Worm (Caenorhabditis elegans): Measurements from ENCODE around the gene Y55F3AM.13.

Gene Y55F3AM.13

ce11 chrIV:1056263-1056942 lies at the start of gene Y55F3AM.13, which contains the start of gene mrps-25:
TSS of gene Y55F3AM.13 (minus strand) at chrIV:1056313.
TSS of gene mrps-25 (plus strand) at chrIV:1056892.
- TF ChIP-seq attf-3 (GFP tag; conservative IDR thresholded peaks at IDR 0.05) = peak; percentile 94
- no peak for TF ChIP-seq hmg-1.2 (GFP tag; IDR thresholded peaks at IDR 0.05)

ce11 chrIV:1105104-1105503 lies 49.0 kb upstream of the Y55F3AM.13 start:
- TF ChIP-seq lir-1 (GFP tag; conservative IDR thresholded peaks at IDR 0.05) (no peak), attf-6 (GFP tag; IDR thresholded peaks at IDR 0.05) (no peak), efl-1 (GFP tag; optimal IDR thresholded peaks at IDR 0.05) (no peak), bed-1 (GFP tag; IDR thresholded peaks at IDR 0.05) (no peak), snpc-1.1 (tag; optimal IDR thresholded peaks at IDR 0.05; ENCODE audit: insufficient read depth) (no peak), F37B4.10 (GFP tag; IDR thresholded peaks at IDR 0.05) (no peak), nfya-2 (GFP tag; IDR thresholded peaks at IDR 0.05) (no peak), let-526 (GFP tag; IDR thresholded peaks at IDR 0.05) (no peak), B0336.3 (GFP tag; IDR thresholded peaks at IDR 0.05) (no peak), ZK185.1 (tag; optimal IDR thresholded peaks at IDR 0.05; ENCODE audit: poor library complexity, severe bottlenecking) (no peak), lin-54 (GFP tag; optimal IDR thresholded peaks at IDR 0.05) (no peak), lag-1 (GFP tag; IDR thresholded peaks at IDR 0.05) (no peak), lsy-27 (tag; optimal IDR thresholded peaks at IDR 0.05; ENCODE audit: borderline replicate concordance, insufficient read depth) (no peak), madf-10 (tag; optimal IDR thresholded peaks at IDR 0.05) (no peak), let-607 (tag; optimal IDR thresholded peaks at IDR 0.05) (no peak), nhr-120 (GFP tag; IDR thresholded peaks at IDR 0.05) (no peak), ztf-25 (GFP tag; IDR thresholded peaks at IDR 0.05) (no peak), Y53G8AR.9 (GFP tag; conservative IDR thresholded peaks at IDR 0.05) (no peak), ets-4 (GFP tag; optimal IDR thresholded peaks at IDR 0.05) (no peak)

- TF ChIP-seq repo-1 (tag; optimal IDR thresholded peaks at IDR 0.05) (no peak), rec-8 (tag; optimal IDR thresholded peaks at IDR 0.05) (no peak), ztf-3 (GFP tag; optimal IDR thresholded peaks at IDR 0.05) (no peak), K11D2.4 (GFP tag; IDR thresholded peaks at IDR 0.05) (no peak), ceh-79 (tag; optimal IDR thresholded peaks at IDR 0.05) (no peak), efl-1 (GFP tag; optimal IDR thresholded peaks at IDR 0.05) (no peak), snpc-4 (GFP tag; optimal IDR thresholded peaks at IDR 0.05) (no peak), snpc-4 (tag; optimal IDR thresholded peaks at IDR 0.05) (no peak), F10E7.11 (tag; optimal IDR thresholded peaks at IDR 0.05) (no peak), lsy-27 (tag; optimal IDR thresholded peaks at IDR 0.05; ENCODE audit: borderline replicate concordance, insufficient read depth) (no peak), B0019.2 (GFP tag; conservative IDR thresholded peaks at IDR 0.05) (no peak), sdz-38 (tag; optimal IDR thresholded peaks at IDR 0.05) (no peak), ama-1 (optimal IDR thresholded peaks at IDR 0.05) (no peak), ama-1 (GFP tag; optimal IDR thresholded peaks at IDR 0.05) (no peak), egl-44 (GFP tag; IDR thresholded peaks at IDR 0.05) (no peak), lin-40 (tag; optimal IDR thresholded peaks at IDR 0.05) (no peak), mcd-1 (GFP tag; IDR thresholded peaks at IDR 0.05) (no peak), hlh-12 (tag; optimal IDR thresholded peaks at IDR 0.05) (no peak), Y79H2A.3 (GFP tag; conservative IDR thresholded peaks at IDR 0.05) (no peak)
Observed at ce11 chrIV:1104518-1104917, 48.4 kb upstream of the Y55F3AM.13 start, which contains the start of the genes C44B12.9 and C44B12.3. TSS of gene C44B12.9 (minus strand) at chrIV:1104618. TSS of gene C44B12.3 (plus strand) at chrIV:1104766.

Measured in whole organism, young adult.